Worm (Caenorhabditis elegans) whole organism, L4/young adult: ENCODE data around the gene taf-3.

ENCODE experiments used
- dao-5 ChIP-seq: sonication (generic microtip); optimal IDR thresholded peaks from 2 replicates; lab custom pipeline; 2016; ENCODE audit warnings: missing genotype, missing genetic modification characterization, moderate library complexity, missing compliant biosample characterization
- him-1 ChIP-seq: sonication (generic microtip); optimal IDR thresholded peaks from 2 replicates; lab custom pipeline; 2016; ENCODE audit warnings: missing genotype, missing genetic modification reagents, missing genetic modification characterization, missing compliant biosample characterization

DNA sequence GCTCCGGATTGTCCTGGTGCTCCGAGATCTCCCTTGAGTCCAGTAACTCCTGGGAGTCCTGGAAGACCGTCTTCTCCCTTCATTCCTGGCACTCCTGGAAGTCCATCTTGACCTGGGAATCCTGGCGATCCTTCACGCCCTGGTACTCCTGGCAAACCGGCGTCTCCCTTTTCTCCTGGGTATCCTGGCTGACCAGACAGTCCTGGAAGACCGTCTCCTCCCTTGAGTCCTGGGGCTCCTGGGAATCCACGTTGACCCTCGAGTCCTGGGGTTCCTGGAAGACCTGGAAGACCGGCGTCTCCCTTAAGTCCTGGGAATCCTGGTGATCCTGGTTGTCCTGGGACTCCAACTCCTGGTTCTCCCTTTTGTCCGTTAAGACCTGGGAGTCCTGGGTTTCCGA, 51.8 kb downstream of the taf-3 start:
- TF ChIP-seq him-1 (no peak), dao-5 (tag; lab: Kevin White, UChicago) (no peak)
